Fruit fly (Drosophila melanogaster): ENCODE results near the gene CPT2.
A peak's percentile ranks its signal among the peaks of the same experiment; 100 is the strongest.

Gene CPT2

dm6 chr3L:2980856-2981255 is at the start of gene CPT2 (continued):
- TF ChIP-seq CG17328 (GFP tag; IDR thresholded peaks at IDR 0.05) (no peak), pho (GFP tag; optimal IDR thresholded peaks at IDR 0.05) (no peak), chinmo (GFP tag; IDR thresholded peaks at IDR 0.05; ENCODE audit: partially characterized antibody) (0 out of 4 replicates have a peak, but pooled peaks have one; percentile 33), CG10654 (GFP tag; optimal IDR thresholded peaks at IDR 0.05) (no peak), CG9609 (GFP tag; optimal IDR thresholded peaks at IDR 0.05) (no peak), ci (GFP tag; IDR thresholded peaks at IDR 0.05) (no peak), nau (GFP tag; optimal IDR thresholded peaks at IDR 0.05) (no peak), CG6272 (GFP tag; IDR thresholded peaks at IDR 0.05) (no peak), CG4360 (GFP tag; IDR thresholded peaks at IDR 0.05) (peak; percentile 66; the same call in 1 of the 2 replicates), CG6254 (GFP tag; optimal IDR thresholded peaks at IDR 0.05) (no peak), E2f2 (GFP tag; IDR thresholded peaks at IDR 0.05) (peak; percentile 90), Aef1 (GFP tag; IDR thresholded peaks at IDR 0.05) (0 out of 3 replicates have a peak, but pooled peaks have one; percentile 15), zf30C (GFP tag; optimal IDR thresholded peaks at IDR 0.05) (no peak)

- TF ChIP-seq Doc3 (GFP tag; IDR thresholded peaks at IDR 0.05; ENCODE audit: partially characterized antibody) (no peak), BEAF-32 (GFP tag; optimal IDR thresholded peaks at IDR 0.05) (no peak), CG8290 (GFP tag; optimal IDR thresholded peaks at IDR 0.05) (no peak), CG8290 (tag; optimal IDR thresholded peaks at IDR 0.05) (no peak), az2 (GFP tag; optimal IDR thresholded peaks at IDR 0.05) (no peak), pum (GFP tag; optimal IDR thresholded peaks at IDR 0.05) (no peak), Usf (GFP tag; optimal IDR thresholded peaks at IDR 0.05) (no peak), CG8765 (GFP tag; IDR thresholded peaks at IDR 0.05) (no peak), CG10209 (GFP tag; optimal IDR thresholded peaks at IDR 0.05) (no peak), CG5953 (GFP tag; IDR thresholded peaks at IDR 0.05) (no peak), CG11085 (GFP tag; IDR thresholded peaks at IDR 0.05) (no peak), NfI (GFP tag; optimal IDR thresholded peaks at IDR 0.05) (no peak), CG1832 (GFP tag; optimal IDR thresholded peaks at IDR 0.05) (no peak), tna (GFP tag; IDR thresholded peaks at IDR 0.05; ENCODE audit: partially characterized antibody) (no peak), ac (GFP tag; optimal IDR thresholded peaks at IDR 0.05) (no peak), pan (optimal IDR thresholded peaks at IDR 0.05) (no peak), pan (GFP tag; optimal IDR thresholded peaks at IDR 0.05 in 1 of 2, IDR thresholded peaks at IDR 0.05 in 1 of 2) (no peak), CG14667 (GFP tag; IDR thresholded peaks at IDR 0.05) (no peak), CG7928 (GFP tag; optimal IDR thresholded peaks at IDR 0.05) (no peak), CG9797 (GFP tag; optimal IDR thresholded peaks at IDR 0.05) (no peak), Meics (GFP tag; optimal IDR thresholded peaks at IDR 0.05) (no peak), CG16813 (GFP tag; IDR thresholded peaks at IDR 0.05; ENCODE audit: partially characterized antibody) (no peak)
Measured at dm6 chr3L:2951518-2951917, 29.3 kb upstream of the CPT2 start, which contains the start of gene CG32846. TSS of gene CG32846 (minus strand) at chr3L:2951618.

- peak; percentile 52 for TF ChIP-seq CG13894 (tag; optimal IDR thresholded peaks at IDR 0.05)
- TF ChIP-seq CG18764 (GFP tag; optimal IDR thresholded peaks at IDR 0.05): no peak
- TF ChIP-seq CG30403 (GFP tag; optimal IDR thresholded peaks at IDR 0.05): no peak
Measured at dm6 chr3L:2960949-2961584, 19.8 kb upstream of the CPT2 start, which contains the start of the genes CG34025 and Or63a. TSS of gene CG34025 (minus strand) at chr3L:2961049. TSS of gene Or63a (plus strand) at chr3L:2961534.
